Fruit fly (Drosophila melanogaster) whole organism, pupa: ENCODE measurements around the gene svp.

Experiments
- CG10348 ChIP-seq: fragments of 200-800 bp; sonication (Bioruptor generic); IDR thresholded peaks from 2 replicates; pipeline ENCODE4 v1.3.6; 2022; ENCODE audit warnings: missing biosample characterization, missing genetic modification characterization
- CG12605 ChIP-seq: fragments of 200-800 bp; sonication (Bioruptor generic); IDR thresholded peaks from 2 replicates; pipeline ENCODE4 v1.3.6; 2022; ENCODE audit warnings: missing biosample characterization, missing genetic modification characterization
- CG13204 ChIP-seq: fragments of 200-800 bp; sonication (Bioruptor generic); optimal IDR thresholded peaks from 2 replicates; lab custom pipeline; 2018; ENCODE audit warnings: missing biosample characterization, mild to moderate bottlenecking, missing genetic modification characterization, moderate library complexity
- CG14655 ChIP-seq: fragments of 200-800 bp; sonication (Bioruptor generic); optimal IDR thresholded peaks from 3 replicates; lab custom pipeline; 2017; ENCODE audit warnings: mild to moderate bottlenecking, missing biosample characterization, missing genetic modification reagents, missing genetic modification characterization
- CG15710 ChIP-seq: fragments of 200-800 bp; sonication (Bioruptor generic); optimal IDR thresholded peaks from 2 replicates; lab custom pipeline; 2018; ENCODE audit warnings: missing biosample characterization, mild to moderate bottlenecking, missing genetic modification characterization, moderate library complexity
- CG17806 ChIP-seq: fragments of 200-800 bp; sonication (Bioruptor generic); optimal IDR thresholded peaks from 2 replicates; lab custom pipeline; 2018; ENCODE audit warnings: missing biosample characterization, mild to moderate bottlenecking, missing genetic modification characterization, moderate library complexity
- CG32121 ChIP-seq: fragments of 200-800 bp; sonication (Bioruptor generic); IDR thresholded peaks from 2 replicates; pipeline ENCODE4 v1.3.6; 2022; ENCODE audit warnings: missing biosample characterization, missing genetic modification characterization
- CG34367 ChIP-seq: fragments of 200-800 bp; sonication (Bioruptor generic); optimal IDR thresholded peaks from 2 replicates; lab custom pipeline; 2018; ENCODE audit warnings: missing biosample characterization, mild to moderate bottlenecking, missing genetic modification characterization
- CG4496 ChIP-seq: fragments of 200-800 bp; sonication (Bioruptor generic); IDR thresholded peaks from 3 replicates; pipeline ENCODE4 v1.3.6; 2022; ENCODE audit warnings: missing biosample characterization, missing genetic modification characterization
- CG8159 ChIP-seq: fragments of 200-800 bp; sonication (Bioruptor generic); optimal IDR thresholded peaks from 3 replicates; lab custom pipeline; 2018; ENCODE audit warnings: missing biosample characterization, mild to moderate bottlenecking, missing genetic modification characterization, moderate library complexity
- CG8301 ChIP-seq: fragments of 200-800 bp; sonication (Bioruptor generic); optimal IDR thresholded peaks from 2 replicates; lab custom pipeline; 2018; ENCODE audit warnings: missing biosample characterization, mild to moderate bottlenecking, missing genetic modification characterization
- CG9948 ChIP-seq: fragments of 200-800 bp; sonication (Bioruptor generic); optimal IDR thresholded peaks from 2 replicates; lab custom pipeline; 2018; ENCODE audit warnings: missing biosample characterization, mild to moderate bottlenecking, missing genetic modification characterization, moderate library complexity
- D1 ChIP-seq: fragments of 200-800 bp; sonication (Bioruptor generic); optimal IDR thresholded peaks from 2 replicates; lab custom pipeline; 2018; ENCODE audit warnings: missing biosample characterization, mild to moderate bottlenecking, missing genetic modification characterization, moderate library complexity
- EcR ChIP-seq: fragments of 200-800 bp; sonication (Bioruptor generic); optimal IDR thresholded peaks from 3 replicates; lab custom pipeline; 2019; ENCODE audit warnings: missing biosample characterization, missing genetic modification characterization, mild to moderate bottlenecking, moderate library complexity, missing genetic modification reagents
- Ets98B ChIP-seq: fragments of 200-800 bp; sonication (Bioruptor generic); IDR thresholded peaks from 2 replicates; pipeline ENCODE4 v1.3.6; 2022; ENCODE audit warnings: missing biosample characterization, missing genetic modification characterization
- Pif1A ChIP-seq: fragments of 200-800 bp; sonication (Bioruptor generic); optimal IDR thresholded peaks from 3 replicates; lab custom pipeline; 2016; ENCODE audit warnings: missing biosample characterization, missing genetic modification characterization
- Pif1B ChIP-seq: fragments of 200-800 bp; sonication (Bioruptor generic); optimal IDR thresholded peaks from 3 replicates; lab custom pipeline; 2016; ENCODE audit warnings: missing biosample characterization, missing genetic modification characterization
- Snoo ChIP-seq: fragments of 200-800 bp; sonication (Bioruptor generic); optimal IDR thresholded peaks from 3 replicates; lab custom pipeline; 2017; ENCODE audit warnings: missing biosample characterization, mild to moderate bottlenecking, missing genetic modification characterization, inconsistent platforms
- fd96Ca ChIP-seq: fragments of 200-800 bp; sonication (Bioruptor generic); IDR thresholded peaks from 3 replicates; pipeline ENCODE4 v1.3.6; 2022; ENCODE audit warnings: missing biosample characterization, missing genetic modification characterization
- gl ChIP-seq: fragments of 200-800 bp; sonication (Bioruptor generic); optimal IDR thresholded peaks from 2 replicates; lab custom pipeline; 2018; ENCODE audit warnings: missing biosample characterization, mild to moderate bottlenecking, missing genetic modification characterization
- rn ChIP-seq: fragments of 200-800 bp; sonication (Bioruptor generic); IDR thresholded peaks from 2 replicates; pipeline ENCODE4 v1.3.6; 2022; ENCODE audit warnings: missing biosample characterization, missing genetic modification characterization

svp gene

DNA sequence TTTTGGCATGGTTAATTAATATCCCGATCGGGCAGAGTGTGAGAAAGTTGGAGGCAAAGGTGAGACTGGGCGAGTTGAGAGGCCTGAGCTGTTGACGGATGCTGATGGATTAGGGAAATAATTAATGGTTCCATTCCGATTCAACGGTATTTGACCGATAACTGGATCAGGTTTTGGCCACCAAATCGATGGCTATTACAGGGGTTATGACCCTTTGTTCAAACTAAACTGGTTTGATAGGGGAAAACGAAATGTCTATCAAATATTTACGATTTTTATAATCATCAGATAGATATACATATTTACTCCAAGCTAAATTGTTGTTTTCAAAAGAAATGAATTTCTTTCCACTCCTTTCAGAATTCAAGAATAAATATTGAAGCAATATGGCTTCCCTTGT is at the start of gene svp, which contains the start of gene CG44037:
Gene svp, plus strand, starts transcription at position 301 of the 400 bp plus-strand sequence.
Gene CG44037, plus strand, starts transcription at position 301 of the 400 bp plus-strand sequence.
- TF ChIP-seq CG13204 (no peak), Pif1B (no peak), CG9948 (no peak), fd96Ca (GFP tag; lab: Robert Waterston, UW) (no peak), EcR (GFP tag; lab: Kevin White, UChicago) (no peak), CG4496 (GFP tag; lab: Robert Waterston, UW) (no peak), Pif1A (no peak), Snoo (tag; lab: Kevin White, UChicago) (no peak), CG15710 (no peak), CG14655 (GFP tag; lab: Kevin White, UChicago) (no peak), CG32121 (no peak)

DNA sequence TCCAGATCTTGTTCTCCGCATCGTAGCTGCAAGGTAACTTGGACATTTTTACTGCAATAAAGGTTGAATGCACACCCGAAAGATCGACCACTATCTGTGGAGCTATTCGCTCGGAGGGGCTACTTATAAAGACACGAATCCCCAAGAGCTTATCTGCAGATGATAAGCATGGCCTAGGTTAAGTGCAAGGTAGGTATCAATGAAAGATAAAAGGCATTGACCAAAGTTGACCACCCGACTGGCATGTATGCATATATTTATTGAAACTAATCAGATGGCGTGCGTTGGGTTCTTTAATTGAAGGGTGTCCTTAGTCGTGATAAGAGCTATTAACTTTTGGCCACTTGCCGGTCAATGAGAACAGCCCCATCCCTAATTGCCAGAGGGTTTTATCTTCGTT is 48.3 kb upstream of the svp start, which contains the start of gene CG4830:
Gene CG4830, minus strand, starts transcription at position 101 of the 400 bp plus-strand sequence.
- no peak for TF ChIP-seq D1 (tag; lab: Kevin White, UChicago)
- no peak for TF ChIP-seq CG8301 (tag; lab: Kevin White, UChicago)
- no peak for TF ChIP-seq rn (GFP tag; lab: Robert Waterston, UW)
- TF ChIP-seq CG9948 = no peak
- TF ChIP-seq Ets98B = no peak
- no peak for TF ChIP-seq Pif1B
- TF ChIP-seq Snoo (tag; lab: Kevin White, UChicago) = no peak

DNA sequence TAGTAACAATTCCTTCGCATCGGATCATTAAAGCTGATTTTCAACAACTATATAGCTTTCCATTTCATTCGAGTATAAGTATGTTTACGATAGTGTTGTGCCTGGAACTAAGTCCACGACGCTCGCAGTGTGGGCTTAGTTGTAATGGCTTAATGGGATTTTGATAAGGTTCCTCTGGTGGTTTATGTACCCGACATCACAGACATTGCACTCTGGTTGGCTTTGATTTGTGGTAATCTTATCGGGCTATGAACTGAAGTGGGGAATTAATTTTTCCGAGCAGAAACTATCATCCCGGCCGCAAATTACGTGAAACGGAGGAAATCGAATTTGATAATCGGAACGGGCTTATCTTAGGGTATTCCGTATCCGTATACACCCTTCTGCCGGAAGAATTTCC is 47.0 kb upstream of the svp start:
- TF ChIP-seq Snoo (tag; lab: Kevin White, UChicago) (no peak), CG10348 (GFP tag; lab: Robert Waterston, UW) (no peak), CG15710 (no peak), CG8159 (tag; lab: Kevin White, UChicago) (no peak), CG14655 (GFP tag; lab: Kevin White, UChicago) (no peak), CG12605 (GFP tag; lab: Robert Waterston, UW) (no peak), CG13204 (no peak), CG8301 (tag; lab: Kevin White, UChicago) (no peak)

DNA sequence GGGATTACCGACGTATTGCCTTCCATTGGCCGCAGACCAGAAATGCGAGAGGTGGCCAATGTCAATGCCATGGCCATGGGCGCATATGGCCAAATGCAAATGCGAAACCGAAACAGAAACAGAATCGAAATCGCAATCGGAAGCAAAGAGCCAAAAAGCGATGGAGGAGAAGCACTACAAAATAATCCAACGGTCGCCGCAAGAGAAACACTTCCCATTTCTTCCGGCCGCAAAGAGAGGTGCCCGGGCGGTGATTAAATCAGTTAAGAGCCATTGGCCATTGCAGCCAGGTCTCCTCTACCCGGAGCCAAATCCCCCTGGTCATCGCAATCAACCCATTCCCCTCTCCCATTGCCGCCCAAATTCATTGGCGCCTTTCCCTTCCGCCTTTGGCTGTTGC is 44.3 kb upstream of the svp start, which contains the start of gene CG14742:
Gene CG14742, plus strand, starts transcription at position 301 of the 400 bp plus-strand sequence.
- TF ChIP-seq CG15710 (no peak), CG8159 (tag; lab: Kevin White, UChicago) (no peak), Ets98B (no peak), Snoo (tag; lab: Kevin White, UChicago) (no peak), fd96Ca (GFP tag; lab: Robert Waterston, UW) (no peak), CG8301 (tag; lab: Kevin White, UChicago) (no peak), D1 (tag; lab: Kevin White, UChicago) (no peak), gl (tag; lab: Kevin White, UChicago) (no peak), Pif1A (no peak), CG4496 (GFP tag; lab: Robert Waterston, UW) (no peak)
- TF ChIP-seq, all 21 proteins: peak for 0

DNA sequence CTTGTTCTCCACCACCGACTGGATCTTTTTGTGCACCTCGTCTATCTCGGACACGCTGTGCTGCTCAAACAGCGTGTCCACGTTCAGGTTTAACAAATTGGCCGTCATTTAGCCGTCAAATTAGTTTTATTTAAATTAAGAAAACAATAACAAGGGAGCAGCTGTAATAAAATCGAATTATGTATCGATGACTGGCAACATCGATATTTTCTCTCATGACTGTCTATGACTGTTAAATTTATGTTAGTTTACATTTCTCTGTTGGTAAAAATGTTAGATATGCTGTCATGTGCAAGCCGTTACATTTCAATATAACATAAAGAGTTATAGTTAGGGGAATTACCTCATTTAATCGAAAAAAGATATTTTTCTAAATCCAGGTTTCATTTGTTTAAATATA is 39.0 kb upstream of the svp start, which contains the start of gene Cog1:
Gene Cog1, minus strand, starts transcription at position 190 of the 400 bp plus-strand sequence.
- TF ChIP-seq EcR (GFP tag; lab: Kevin White, UChicago) = no peak
- TF ChIP-seq gl (tag; lab: Kevin White, UChicago) = no peak
- TF ChIP-seq CG10348 (GFP tag; lab: Robert Waterston, UW) = no peak
- TF ChIP-seq Snoo (tag; lab: Kevin White, UChicago) = no peak
- no peak for TF ChIP-seq CG34367 (tag; lab: Kevin White, UChicago)
- no peak for TF ChIP-seq D1 (tag; lab: Kevin White, UChicago)
- TF ChIP-seq Ets98B = no peak

DNA sequence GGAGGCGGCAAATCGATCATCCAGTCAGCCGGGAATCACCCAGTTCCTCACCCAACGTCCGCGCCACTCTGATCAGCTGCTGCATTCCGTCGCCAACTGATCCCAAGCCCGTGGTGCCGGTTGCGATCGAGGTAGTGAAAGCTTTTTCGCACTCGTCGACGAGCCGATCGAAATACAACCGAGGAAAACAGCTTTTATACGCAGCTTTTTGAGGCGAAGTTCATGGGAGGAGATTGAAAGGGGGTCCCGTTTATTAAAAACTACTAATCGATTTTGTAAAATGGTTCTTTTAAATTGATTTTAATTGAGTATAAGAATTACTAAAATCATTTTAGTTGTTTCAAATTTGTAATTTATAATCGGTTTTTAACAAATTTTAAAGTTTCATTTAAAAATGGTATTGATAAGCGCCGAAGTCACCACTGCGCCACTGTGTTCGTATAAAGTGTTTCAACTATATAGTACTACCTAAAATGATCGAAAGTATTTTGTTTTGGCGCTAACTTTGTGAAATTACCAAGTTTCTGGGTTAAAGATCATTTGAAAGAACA is 37.1 kb upstream of the svp start, which contains the start of gene CG4860:
Gene CG4860, minus strand, starts transcription at position 99 of the 551 bp plus-strand sequence.
- TF ChIP-seq CG10348 (GFP tag; lab: Robert Waterston, UW) = 0 out of 2 replicates have a peak, but pooled peaks have one; percentile 48
- TF ChIP-seq CG17806 (tag; lab: Kevin White, UChicago) = peak; percentile 81
- peak; percentile 83 for TF ChIP-seq CG8301 (tag; lab: Kevin White, UChicago)
- TF ChIP-seq Pif1A = peak; percentile 91
- TF ChIP-seq fd96Ca (GFP tag; lab: Robert Waterston, UW) = peak; percentile 86
- peak; percentile 94 for TF ChIP-seq CG32121
- TF ChIP-seq CG13204 = no peak
- TF ChIP-seq CG8159 (tag; lab: Kevin White, UChicago) = peak; percentile 80
- TF ChIP-seq CG4496 (GFP tag; lab: Robert Waterston, UW) = peak; percentile 91
- peak; percentile 24 for TF ChIP-seq gl (tag; lab: Kevin White, UChicago)
- peak; percentile 63 for TF ChIP-seq rn (GFP tag; lab: Robert Waterston, UW)
- peak; percentile 19 for TF ChIP-seq D1 (tag; lab: Kevin White, UChicago)
- TF ChIP-seq Pif1B = peak; percentile 80
- peak; percentile 74 for TF ChIP-seq CG15710
- peak; percentile 82 for TF ChIP-seq CG14655 (GFP tag; lab: Kevin White, UChicago)
- no peak for TF ChIP-seq Snoo (tag; lab: Kevin White, UChicago)
- TF ChIP-seq EcR (GFP tag; lab: Kevin White, UChicago) = no peak
- peak; percentile 75 for TF ChIP-seq CG9948
- peak; percentile 88 for TF ChIP-seq CG12605 (GFP tag; lab: Robert Waterston, UW)
- TF ChIP-seq CG34367 (tag; lab: Kevin White, UChicago) = peak; percentile 70
- peak; percentile 93 for TF ChIP-seq Ets98B
